Worm (Caenorhabditis elegans) whole organism, mixed stage, embryonic: ENCODE measurements around the gene ZK757.2.

Experiments used
- blmp-1 ChIP-seq: fragments of 150-350 bp; optimal IDR thresholded peaks from 2 replicates; lab custom pipeline; 2014; ENCODE audit warnings: missing biosample characterization, missing genetic modification characterization
- ceh-39 ChIP-seq: fragments of 150-350 bp; optimal IDR thresholded peaks from 2 replicates; lab custom pipeline; 2014; ENCODE audit warnings: missing biosample characterization, missing genetic modification characterization
- ceh-83 ChIP-seq: fragments of 200-800 bp; sonication (Bioruptor generic); optimal IDR thresholded peaks from 2 replicates; lab custom pipeline; 2018; ENCODE audit warnings: mild to moderate bottlenecking, missing genetic modification characterization, missing compliant biosample characterization
- ces-1 ChIP-seq: fragments of 150-350 bp; optimal IDR thresholded peaks from 2 replicates; lab custom pipeline; 2014; ENCODE audit warnings: missing biosample characterization, missing genetic modification reagents, missing genetic modification characterization
- lin-13 ChIP-seq: fragments of 150-350 bp; optimal IDR thresholded peaks from 2 replicates; lab custom pipeline; 2014; ENCODE audit warnings: missing biosample characterization, missing genetic modification characterization
- nhr-12 ChIP-seq: fragments of 150-350 bp; optimal IDR thresholded peaks from 2 replicates; lab custom pipeline; 2014; ENCODE audit warnings: missing biosample characterization, missing genetic modification characterization
- tbx-8 ChIP-seq: fragments of 200-800 bp; sonication (Bioruptor generic); optimal IDR thresholded peaks from 2 replicates; lab custom pipeline; 2018; ENCODE audit warnings: mild to moderate bottlenecking, missing genetic modification characterization, moderate library complexity, missing compliant biosample characterization
- unc-62 ChIP-seq: fragments of 150-350 bp; optimal IDR thresholded peaks from 2 replicates; lab custom pipeline; 2014; ENCODE audit warnings: missing biosample characterization, missing genetic modification reagents, missing genetic modification characterization
- ztf-11 ChIP-seq: fragments of 150-350 bp; optimal IDR thresholded peaks from 2 replicates; lab custom pipeline; 2014; ENCODE audit warnings: missing biosample characterization, missing genetic modification characterization

DNA sequence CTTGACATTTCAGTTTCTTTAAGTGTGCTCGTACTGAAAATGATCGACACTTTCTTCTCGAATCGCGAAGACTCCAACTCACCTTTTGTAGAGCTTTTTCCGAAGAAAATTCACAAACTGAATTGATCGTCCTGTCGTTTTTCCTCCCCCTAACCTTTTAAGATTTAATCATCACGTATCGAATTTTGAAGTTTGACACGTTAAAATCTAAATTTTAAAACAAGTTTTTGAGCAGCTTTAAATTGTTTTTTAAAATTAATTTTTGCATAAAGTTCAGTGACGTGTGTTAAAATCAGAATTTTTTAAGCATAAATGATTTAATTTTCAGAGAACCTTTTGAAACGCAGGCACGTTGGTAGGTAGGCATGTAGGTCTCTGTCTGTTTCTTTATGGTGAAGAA lies 12.6 kb upstream of the ZK757.2 start, which contains the start of gene alg-4:
- TF ChIP-seq unc-62 (GFP tag; lab: Kevin White, UChicago) = no peak
- TF ChIP-seq lin-13 (tag; lab: Kevin White, UChicago) = no peak
- no peak for TF ChIP-seq blmp-1
- TF ChIP-seq tbx-8 (GFP tag; lab: Kevin White, UChicago) = no peak
- no peak for TF ChIP-seq ces-1 (GFP tag; lab: Kevin White, UChicago)
- TF ChIP-seq ztf-11 (tag; lab: Kevin White, UChicago) = no peak
- TF ChIP-seq ceh-83 (GFP tag; lab: Kevin White, UChicago) = no peak
- TF ChIP-seq nhr-12 = no peak
- TF ChIP-seq ceh-39 (tag; lab: Kevin White, UChicago) = no peak
